Fruit fly (Drosophila melanogaster) whole organism, embryonic: ENCODE data around the gene CG5043.

Experiments used
- Atf6 ChIP-seq: fragments of 200-800 bp; sonication (Bioruptor generic); IDR thresholded peaks from 2 replicates; pipeline ENCODE4 v1.3.6; 2022; ENCODE audit warnings: missing biosample characterization, missing genetic modification characterization
- BtbVII ChIP-seq: fragments of 200-800 bp; sonication (Bioruptor generic); optimal IDR thresholded peaks from 3 replicates; lab custom pipeline; 2017; ENCODE audit warnings: missing biosample characterization, mild to moderate bottlenecking, missing genetic modification characterization
- CG10274 ChIP-seq: fragments of 200-800 bp; sonication (Bioruptor generic); optimal IDR thresholded peaks from 3 replicates; lab custom pipeline; 2017; ENCODE audit warnings: missing biosample characterization, mild to moderate bottlenecking, missing genetic modification characterization
- CG10543 ChIP-seq: fragments of 200-800 bp; sonication (Bioruptor generic); optimal IDR thresholded peaks from 3 replicates; lab custom pipeline; 2017; ENCODE audit warnings: missing biosample characterization, mild to moderate bottlenecking, missing genetic modification characterization, moderate library complexity
- CG11723 ChIP-seq: fragments of 200-800 bp; sonication (Bioruptor generic); optimal IDR thresholded peaks from 2 replicates; lab custom pipeline; 2017; ENCODE audit warnings: missing biosample characterization, mild to moderate bottlenecking, missing genetic modification characterization
- CG13894 ChIP-seq: fragments of 200-800 bp; sonication (Bioruptor generic); optimal IDR thresholded peaks from 3 replicates; lab custom pipeline; 2018; ENCODE audit warnings: missing biosample characterization, mild to moderate bottlenecking, missing genetic modification characterization, moderate library complexity
- CG15011 ChIP-seq: fragments of 200-800 bp; sonication (Bioruptor generic); optimal IDR thresholded peaks from 3 replicates; lab custom pipeline; 2018; ENCODE audit warnings: missing biosample characterization, mild to moderate bottlenecking, missing genetic modification characterization
- CG1647 ChIP-seq: fragments of 200-800 bp; sonication (Bioruptor generic); optimal IDR thresholded peaks from 3 replicates; lab custom pipeline; 2016; ENCODE audit warnings: missing biosample characterization, missing genetic modification characterization
- CG16863 ChIP-seq: fragments of 200-800 bp; sonication (Bioruptor generic); optimal IDR thresholded peaks from 3 replicates; lab custom pipeline; 2016; ENCODE audit warnings: missing biosample characterization, missing genetic modification characterization
- CG18599 ChIP-seq: fragments of 200-800 bp; sonication (Bioruptor generic); optimal IDR thresholded peaks from 3 replicates; lab custom pipeline; 2017; ENCODE audit warnings: missing biosample characterization, missing genetic modification characterization, mild to moderate bottlenecking, moderate library complexity, missing genetic modification reagents
- CG18619 ChIP-seq: fragments of 200-800 bp; sonication (Bioruptor generic); optimal IDR thresholded peaks from 3 replicates; lab custom pipeline; 2017; ENCODE audit warnings: missing biosample characterization, mild to moderate bottlenecking, missing genetic modification characterization
- CG2129 ChIP-seq: fragments of 200-800 bp; sonication (Bioruptor generic); IDR thresholded peaks from 2 replicates; pipeline ENCODE4 v1.3.6; 2022; ENCODE audit warnings: missing biosample characterization, missing genetic modification characterization; ENCODE audit not compliant: partially characterized antibody
- CG2875 ChIP-seq: fragments of 200-800 bp; sonication (Bioruptor generic); optimal IDR thresholded peaks from 2 replicates; lab custom pipeline; 2017; ENCODE audit warnings: missing biosample characterization, mild to moderate bottlenecking, missing genetic modification characterization, missing genetic modification reagents
- CG32772 ChIP-seq: fragments of 200-800 bp; sonication (Bioruptor generic); IDR thresholded peaks from 2 replicates; pipeline ENCODE4 v1.3.6; 2022; ENCODE audit warnings: missing biosample characterization, missing genetic modification characterization
- CG3281 ChIP-seq: fragments of 200-800 bp; sonication (Bioruptor generic); optimal IDR thresholded peaks from 3 replicates; lab custom pipeline; 2017; ENCODE audit warnings: missing biosample characterization, mild to moderate bottlenecking, missing genetic modification characterization
- CG3995 ChIP-seq: fragments of 200-800 bp; sonication (Bioruptor generic); optimal IDR thresholded peaks from 3 replicates; lab custom pipeline; 2016; ENCODE audit warnings: missing biosample characterization, missing genetic modification characterization
- CG9817 ChIP-seq: fragments of 200-800 bp; sonication (Bioruptor generic); optimal IDR thresholded peaks from 2 replicates; lab custom pipeline; 2018; ENCODE audit warnings: missing biosample characterization, mild to moderate bottlenecking, missing genetic modification characterization, moderate library complexity
- CG9932 ChIP-seq: fragments of 200-800 bp; sonication (Bioruptor generic); IDR thresholded peaks from 2 replicates; pipeline ENCODE4 v1.3.6; 2022; ENCODE audit warnings: missing biosample characterization, missing genetic modification characterization
- Dbx ChIP-seq: fragments of 200-800 bp; sonication (Bioruptor generic); IDR thresholded peaks from 3 replicates; pipeline ENCODE4 v1.3.6; 2022; ENCODE audit warnings: missing biosample characterization, missing genetic modification characterization
- Drgx ChIP-seq: fragments of 200-800 bp; sonication (Bioruptor generic); IDR thresholded peaks from 2 replicates; pipeline ENCODE4 v1.3.6; 2022; ENCODE audit warnings: missing biosample characterization, missing genetic modification characterization
- Fer3 ChIP-seq: fragments of 200-800 bp; sonication (Bioruptor generic); optimal IDR thresholded peaks from 2 replicates; lab custom pipeline; 2018; ENCODE audit warnings: missing biosample characterization, mild to moderate bottlenecking, missing genetic modification characterization, moderate library complexity
- GATAe ChIP-seq: fragments of 200-800 bp; sonication (Bioruptor generic); conservative IDR thresholded peaks from 2 replicates; pipeline ENCODE4 v1.3.6; 2022; ENCODE audit warnings: missing biosample characterization, missing genetic modification characterization
- HHEX ChIP-seq: fragments of 200-800 bp; sonication (Bioruptor generic); optimal IDR thresholded peaks from 3 replicates; lab custom pipeline; 2017; ENCODE audit warnings: missing biosample characterization, mild to moderate bottlenecking, missing genetic modification characterization, missing genetic modification reagents
- Hmr ChIP-seq: fragments of 200-800 bp; sonication (Bioruptor generic); optimal IDR thresholded peaks from 3 replicates; lab custom pipeline; 2017; ENCODE audit warnings: mild to moderate bottlenecking, missing biosample characterization, missing genetic modification reagents, missing genetic modification characterization
- Kr ChIP-seq: fragments of 200-800 bp; sonication (Bioruptor generic); optimal IDR thresholded peaks from 2 replicates; lab custom pipeline; 2017; ENCODE audit warnings: missing biosample characterization, mild to moderate bottlenecking, missing genetic modification characterization
- Med ChIP-seq: fragments of 200-800 bp; sonication (Bioruptor generic); peaks from one replicate; lab custom pipeline; 2016; ENCODE audit warnings: missing biosample characterization, missing genetic modification characterization, mild to moderate bottlenecking, inconsistent platforms, moderate library complexity
- Meics ChIP-seq: fragments of 200-800 bp; sonication (Bioruptor generic); optimal IDR thresholded peaks from 2 replicates; lab custom pipeline; 2017; ENCODE audit warnings: missing biosample characterization, mild to moderate bottlenecking, missing genetic modification characterization
- Optix ChIP-seq: fragments of 200-800 bp; sonication (Bioruptor generic); IDR thresholded peaks from 3 replicates; pipeline ENCODE4 v1.3.6; 2022; ENCODE audit warnings: missing biosample characterization, missing genetic modification characterization
- PHDP ChIP-seq: fragments of 200-800 bp; sonication (Bioruptor generic); optimal IDR thresholded peaks from 3 replicates; lab custom pipeline; 2018; ENCODE audit warnings: missing biosample characterization, mild to moderate bottlenecking, missing genetic modification characterization, moderate library complexity
- Sox100B ChIP-seq: fragments of 200-800 bp; sonication (Bioruptor generic); optimal IDR thresholded peaks from 3 replicates; lab custom pipeline; 2018; ENCODE audit warnings: missing biosample characterization, mild to moderate bottlenecking, missing genetic modification characterization
- aop ChIP-seq: fragments of 200-800 bp; sonication (Bioruptor generic); IDR thresholded peaks from 2 replicates; pipeline ENCODE4 v1.3.6; 2022; ENCODE audit warnings: missing biosample characterization, missing genetic modification characterization
- bowl ChIP-seq: fragments of 200-800 bp; sonication (Bioruptor generic); IDR thresholded peaks from 2 replicates; pipeline ENCODE4 v1.3.6; 2022; ENCODE audit warnings: missing biosample characterization, missing genetic modification characterization
- disco-r ChIP-seq: fragments of 200-800 bp; sonication (Bioruptor generic); optimal IDR thresholded peaks from 2 replicates; lab custom pipeline; 2016; ENCODE audit warnings: missing biosample characterization, missing genetic modification characterization
- fu2 ChIP-seq: fragments of 200-800 bp; sonication (Bioruptor generic); optimal IDR thresholded peaks from 2 replicates; lab custom pipeline; 2016; ENCODE audit warnings: missing biosample characterization, missing genetic modification characterization
- gce ChIP-seq: fragments of 200-800 bp; sonication (Bioruptor generic); IDR thresholded peaks from 3 replicates; pipeline ENCODE4 v1.3.6; 2022; ENCODE audit warnings: missing biosample characterization, missing genetic modification characterization
- gem ChIP-seq: fragments of 200-800 bp; sonication (Bioruptor generic); optimal IDR thresholded peaks from 2 replicates; lab custom pipeline; 2019; ENCODE audit warnings: missing biosample characterization, mild to moderate bottlenecking, missing genetic modification characterization, moderate library complexity
- grn ChIP-seq: fragments of 200-800 bp; sonication (Bioruptor generic); optimal IDR thresholded peaks from 3 replicates; lab custom pipeline; 2017; ENCODE audit warnings: missing biosample characterization, missing genetic modification characterization
- ind ChIP-seq: fragments of 200-800 bp; sonication (Bioruptor generic); optimal IDR thresholded peaks from 3 replicates; lab custom pipeline; 2016; ENCODE audit warnings: missing biosample characterization, missing genetic modification characterization
- lab ChIP-seq: fragments of 200-800 bp; sonication (Bioruptor generic); optimal IDR thresholded peaks from 3 replicates; lab custom pipeline; 2017; ENCODE audit warnings: missing biosample characterization, missing genetic modification characterization, mild to moderate bottlenecking, moderate library complexity, missing genetic modification reagents
- lbe ChIP-seq: fragments of 200-800 bp; sonication (Bioruptor generic); optimal IDR thresholded peaks from 2 replicates; lab custom pipeline; 2016; ENCODE audit warnings: missing biosample characterization, mild to moderate bottlenecking, missing genetic modification characterization
- lilli ChIP-seq: fragments of 200-800 bp; sonication (Bioruptor generic); optimal IDR thresholded peaks from 3 replicates; lab custom pipeline; 2016; ENCODE audit warnings: missing biosample characterization, missing genetic modification characterization
- luna ChIP-seq: fragments of 200-800 bp; sonication (Bioruptor generic); optimal IDR thresholded peaks from 2 replicates; lab custom pipeline; 2016; ENCODE audit warnings: missing biosample characterization, missing genetic modification characterization
- mirr ChIP-seq: fragments of 200-800 bp; sonication (Bioruptor generic); optimal IDR thresholded peaks from 3 replicates; lab custom pipeline; 2018; ENCODE audit warnings: missing biosample characterization, mild to moderate bottlenecking, missing genetic modification characterization
- oc ChIP-seq: fragments of 200-800 bp; sonication (Bioruptor generic); optimal IDR thresholded peaks from 2 replicates; lab custom pipeline; 2018; ENCODE audit warnings: missing biosample characterization, mild to moderate bottlenecking, missing genetic modification characterization, moderate library complexity
- slbo ChIP-seq: fragments of 200-800 bp; sonication (Bioruptor generic); IDR thresholded peaks from 2 replicates; pipeline ENCODE4 v1.3.6; 2022; ENCODE audit warnings: missing biosample characterization, missing genetic modification characterization
- stc ChIP-seq: fragments of 200-800 bp; sonication (Bioruptor generic); IDR thresholded peaks from 2 replicates; pipeline ENCODE4 v1.3.6; 2022; ENCODE audit warnings: missing biosample characterization, missing genetic modification characterization
- sug ChIP-seq: fragments of 200-800 bp; optimal IDR thresholded peaks from 2 replicates; lab custom pipeline; 2019; ENCODE audit warnings: missing biosample characterization, mild to moderate bottlenecking, missing genetic modification characterization, moderate library complexity
- tna ChIP-seq: fragments of 200-800 bp; sonication (Bioruptor generic); IDR thresholded peaks from 2 replicates; pipeline ENCODE4 v1.3.6; 2022; ENCODE audit warnings: missing biosample characterization, missing genetic modification characterization; ENCODE audit not compliant: partially characterized antibody
- toy ChIP-seq: fragments of 200-800 bp; sonication (Bioruptor generic); IDR thresholded peaks from 2 replicates; pipeline ENCODE4 v1.3.6; 2022; ENCODE audit warnings: missing biosample characterization, missing genetic modification characterization
- wek ChIP-seq: fragments of 200-800 bp; sonication (Bioruptor generic); optimal IDR thresholded peaks from 3 replicates; lab custom pipeline; 2018; ENCODE audit warnings: missing biosample characterization, mild to moderate bottlenecking, missing genetic modification characterization, moderate library complexity

Gene CG5043

DNA sequence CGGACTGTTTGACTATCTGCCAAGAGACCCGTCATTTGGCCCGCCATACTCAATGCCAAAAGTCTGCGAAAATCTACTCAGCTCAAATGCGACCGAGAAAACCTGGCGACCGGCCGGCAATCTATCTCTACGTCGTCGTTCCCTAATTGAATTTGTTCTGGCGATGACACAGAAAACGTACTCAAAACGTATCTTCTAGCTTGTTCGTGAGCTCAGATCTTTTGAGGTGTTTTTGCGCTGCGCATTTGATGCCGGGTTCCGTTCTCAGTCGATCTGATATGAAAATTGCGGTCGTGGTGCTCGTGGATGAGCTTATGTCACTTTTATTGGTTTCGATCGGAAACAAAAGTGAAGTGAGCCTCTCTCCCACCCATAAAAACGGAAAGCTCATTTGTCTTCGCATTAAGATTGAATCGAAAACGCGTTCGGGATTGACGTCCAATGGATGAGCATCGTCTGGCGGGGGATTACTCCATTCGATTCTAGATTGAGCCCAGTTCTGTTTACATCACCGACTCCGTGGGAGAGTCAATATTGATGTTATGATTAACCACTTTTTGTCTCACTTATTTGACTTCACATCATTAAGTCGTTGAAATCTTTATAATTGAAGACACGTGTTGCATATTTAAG lies 45.8 kb upstream of the CG5043 start (continued):
- no peak for TF ChIP-seq GATAe (GFP tag; lab: Robert Waterston, UW)
- peak; percentile 15 for TF ChIP-seq mirr (GFP tag; lab: Kevin White, UChicago)
- TF ChIP-seq Fer3 (tag; lab: Kevin White, UChicago) = peak; percentile 31
- peak; percentile 30 for TF ChIP-seq Meics
- TF ChIP-seq gce (GFP tag; lab: Robert Waterston, UW) = no peak
- 0 out of 3 replicates have a peak, but pooled peaks have one; percentile 26 for TF ChIP-seq Dbx (GFP tag; lab: Robert Waterston, UW)
- TF ChIP-seq lbe (GFP tag; lab: Kevin White, UChicago) = no peak
- no peak for TF ChIP-seq toy (GFP tag; lab: Robert Waterston, UW)
- no peak for TF ChIP-seq CG9817 (tag; lab: Kevin White, UChicago)
- TF ChIP-seq CG10274 (GFP tag; lab: Kevin White, UChicago) = no peak
- no peak for TF ChIP-seq tna (GFP tag; lab: Robert Waterston, UW)
- TF ChIP-seq grn (GFP tag; lab: Kevin White, UChicago) = peak; percentile 5
- TF ChIP-seq slbo (GFP tag; lab: Robert Waterston, UW) = no peak
- peak; percentile 67 for TF ChIP-seq CG10543
- no peak for TF ChIP-seq aop (GFP tag; lab: Robert Waterston, UW)
- TF ChIP-seq disco-r (GFP tag; lab: Kevin White, UChicago) = no peak
- TF ChIP-seq sug = peak; percentile 34
- peak; percentile 85 for TF ChIP-seq Med (GFP tag; lab: Kevin White, UChicago)
- TF ChIP-seq Drgx (GFP tag; lab: Robert Waterston, UW) = no peak
- TF ChIP-seq CG2875 (GFP tag; lab: Kevin White, UChicago) = peak; percentile 23
- no peak for TF ChIP-seq luna (GFP tag; lab: Kevin White, UChicago)
- TF ChIP-seq CG18599 = peak; percentile 51
- TF ChIP-seq CG1647 = peak; percentile 3
- TF ChIP-seq oc (tag; lab: Kevin White, UChicago) = peak; percentile 31
- TF ChIP-seq fu2 = no peak
- no peak for TF ChIP-seq Optix
- TF ChIP-seq CG9932 = no peak
- no peak for TF ChIP-seq Kr
- peak; percentile 8 for TF ChIP-seq Sox100B (GFP tag; lab: Kevin White, UChicago)
- no peak for TF ChIP-seq bowl (GFP tag; lab: Robert Waterston, UW)
- peak; percentile 44 for TF ChIP-seq PHDP (tag; lab: Kevin White, UChicago)
- peak; percentile 60 for TF ChIP-seq Hmr (GFP tag; lab: Kevin White, UChicago)
- TF ChIP-seq CG18619 (GFP tag; lab: Kevin White, UChicago) = peak; percentile 24
- no peak for TF ChIP-seq lilli
- TF ChIP-seq ind (GFP tag; lab: Kevin White, UChicago) = no peak
- TF ChIP-seq CG13894 = peak; percentile 48
- 0 out of 2 replicates have a peak, but pooled peaks have one; percentile 6 for TF ChIP-seq Atf6
- peak; percentile 43 for TF ChIP-seq wek (GFP tag; lab: Kevin White, UChicago)
- TF ChIP-seq CG15011 = no peak
- TF ChIP-seq CG11723 (GFP tag; lab: Kevin White, UChicago) = no peak
- peak; percentile 42 for TF ChIP-seq BtbVII (GFP tag; lab: Kevin White, UChicago)
- TF ChIP-seq lab (GFP tag; lab: Kevin White, UChicago) = peak; percentile 62
- TF ChIP-seq gem (tag; lab: Kevin White, UChicago) = peak; percentile 10
- TF ChIP-seq CG32772 (GFP tag; lab: Robert Waterston, UW) = no peak
- TF ChIP-seq CG3995 (GFP tag; lab: Kevin White, UChicago) = no peak
- peak; percentile 58 for TF ChIP-seq CG3281 (GFP tag; lab: Kevin White, UChicago)
- TF ChIP-seq HHEX (GFP tag; lab: Kevin White, UChicago) = peak; percentile 22
- TF ChIP-seq stc = no peak
- TF ChIP-seq CG16863 (GFP tag; lab: Kevin White, UChicago) = no peak
- TF ChIP-seq CG2129 = no peak
